Fruit fly (Drosophila melanogaster) whole organism, pupa: ENCODE measurements around the gene inaF-A.

Experiments
- CG12605 ChIP-seq: fragments of 200-800 bp; sonication (Bioruptor generic); IDR thresholded peaks from 2 replicates; pipeline ENCODE4 v1.3.6; 2022; ENCODE audit warnings: missing biosample characterization, missing genetic modification characterization
- CG17806 ChIP-seq: fragments of 200-800 bp; sonication (Bioruptor generic); optimal IDR thresholded peaks from 2 replicates; lab custom pipeline; 2018; ENCODE audit warnings: missing biosample characterization, mild to moderate bottlenecking, missing genetic modification characterization, moderate library complexity
- CG32121 ChIP-seq: fragments of 200-800 bp; sonication (Bioruptor generic); IDR thresholded peaks from 2 replicates; pipeline ENCODE4 v1.3.6; 2022; ENCODE audit warnings: missing biosample characterization, missing genetic modification characterization
- CG8159 ChIP-seq: fragments of 200-800 bp; sonication (Bioruptor generic); optimal IDR thresholded peaks from 3 replicates; lab custom pipeline; 2018; ENCODE audit warnings: missing biosample characterization, mild to moderate bottlenecking, missing genetic modification characterization, moderate library complexity
- EcR ChIP-seq: fragments of 200-800 bp; sonication (Bioruptor generic); optimal IDR thresholded peaks from 3 replicates; lab custom pipeline; 2019; ENCODE audit warnings: missing biosample characterization, missing genetic modification characterization, mild to moderate bottlenecking, moderate library complexity, missing genetic modification reagents
- Ets98B ChIP-seq: fragments of 200-800 bp; sonication (Bioruptor generic); IDR thresholded peaks from 2 replicates; pipeline ENCODE4 v1.3.6; 2022; ENCODE audit warnings: missing biosample characterization, missing genetic modification characterization
- Pif1A ChIP-seq: fragments of 200-800 bp; sonication (Bioruptor generic); optimal IDR thresholded peaks from 3 replicates; lab custom pipeline; 2016; ENCODE audit warnings: missing biosample characterization, missing genetic modification characterization
- gl ChIP-seq: fragments of 200-800 bp; sonication (Bioruptor generic); optimal IDR thresholded peaks from 2 replicates; lab custom pipeline; 2018; ENCODE audit warnings: missing biosample characterization, mild to moderate bottlenecking, missing genetic modification characterization
- rn ChIP-seq: fragments of 200-800 bp; sonication (Bioruptor generic); IDR thresholded peaks from 2 replicates; pipeline ENCODE4 v1.3.6; 2022; ENCODE audit warnings: missing biosample characterization, missing genetic modification characterization

- no peak for TF ChIP-seq gl (tag; lab: Kevin White, UChicago)
- TF ChIP-seq CG32121 (GFP tag; lab: Robert Waterston, UW): no peak
- TF ChIP-seq CG17806 (tag; lab: Kevin White, UChicago): no peak
- no peak for TF ChIP-seq rn
- no peak for TF ChIP-seq CG12605 (GFP tag; lab: Robert Waterston, UW)
- no peak for TF ChIP-seq CG8159 (tag; lab: Kevin White, UChicago)
- TF ChIP-seq Ets98B: no peak
- TF ChIP-seq Pif1A (GFP tag; lab: Kevin White, UChicago): no peak
- peak; percentile 28 for TF ChIP-seq EcR (GFP tag; lab: Kevin White, UChicago)
Measured at dm6 chrX:11704929-11705612, 28.6 kb downstream of the inaF-A start, which contains the start of gene CG2444.
